Worm (Caenorhabditis elegans) whole organism, L1 larva: ENCODE measurements around the gene nhr-44.
A peak's percentile ranks its signal among the peaks of the same experiment; 100 is the strongest.

Experiments used
- C16A3.4 ChIP-seq: fragments of 150-350 bp; optimal IDR thresholded peaks from 2 replicates; lab custom pipeline; 2014; ENCODE audit warnings: missing biosample characterization, missing genetic modification characterization
- C34B4.2 ChIP-seq: sonication (generic microtip); optimal IDR thresholded peaks from 2 replicates; lab custom pipeline; 2017; ENCODE audit warnings: mild to moderate bottlenecking, missing genetic modification characterization, missing compliant biosample characterization
- F16B12.6 ChIP-seq: fragments of 150-350 bp; optimal IDR thresholded peaks from 2 replicates; lab custom pipeline; 2014; ENCODE audit warnings: missing biosample characterization, missing genetic modification characterization
- alr-1 ChIP-seq: fragments of 200-800 bp; sonication (Bioruptor generic); optimal IDR thresholded peaks from 2 replicates; lab custom pipeline; 2018; ENCODE audit warnings: borderline replicate concordance, mild to moderate bottlenecking, missing genetic modification characterization, missing compliant biosample characterization
- aly-2 ChIP-seq: fragments of 150-350 bp; optimal IDR thresholded peaks from 2 replicates; lab custom pipeline; 2014; ENCODE audit warnings: missing biosample characterization, missing genetic modification characterization
- ceh-82 ChIP-seq, 3 experiments: fragments of 150-350 bp in 1 of 3; sonication (generic microtip) in 2 of 3; optimal IDR thresholded peaks; 2 replicates each; lab custom pipeline; 2014 to 2017; ENCODE audit warnings: missing biosample characterization in 3 of 3, missing genetic modification characterization in 3 of 3
- ces-1 ChIP-seq: fragments of 150-350 bp; optimal IDR thresholded peaks from 2 replicates; lab custom pipeline; 2014; ENCODE audit warnings: missing biosample characterization, missing genetic modification reagents, missing genetic modification characterization
- dpl-1 ChIP-seq, 3 experiments: fragments of 150-350 bp in 2 of 3; sonication (generic microtip) in 1 of 3; optimal IDR thresholded peaks; 2 replicates each; lab custom pipeline; 2014 to 2017; ENCODE audit warnings: missing biosample characterization in 3 of 3, missing genetic modification characterization in 3 of 3, missing genetic modification reagents in 3 of 3
- efl-1 ChIP-seq, 4 experiments: fragments of 150-350 bp; optimal IDR thresholded peaks in 3 of 4; peaks in 1 of 4; 1 replicate in 1 of 4; 2 replicates in 3 of 4; lab custom pipeline; 2014; ENCODE audit warnings: missing biosample characterization in 2 of 4, missing genetic modification characterization in 2 of 4, missing genetic modification reagents in 2 of 4
- egl-13 ChIP-seq: sonication (generic microtip); optimal IDR thresholded peaks from 2 replicates; lab custom pipeline; 2016; ENCODE audit warnings: missing genotype, missing genetic modification reagents, missing genetic modification characterization, missing compliant biosample characterization
- egl-27 ChIP-seq, 2 experiments: fragments of 150-350 bp in 1 of 2; sonication (generic microtip); optimal IDR thresholded peaks; 3 replicates each; lab custom pipeline; 2017 to 2018; ENCODE audit warnings: missing biosample characterization in 2 of 2, missing genetic modification characterization in 2 of 2, missing genetic modification reagents in 2 of 2
- elt-2 ChIP-seq: sonication (generic microtip); optimal IDR thresholded peaks from 2 replicates; lab custom pipeline; 2016; ENCODE audit warnings: missing genetic modification characterization, mild to moderate bottlenecking, inconsistent platforms, missing compliant biosample characterization, missing genetic modification reagents
- elt-3 ChIP-seq, 6 experiments: fragments of 150-350 bp in 1 of 6; sonication (generic microtip); optimal IDR thresholded peaks; 2 replicates each; lab custom pipeline; 2017 to 2018; ENCODE audit warnings: missing biosample characterization in 6 of 6, missing genetic modification characterization in 6 of 6, inconsistent platforms in 1 of 6
- fkh-10 ChIP-seq: sonication (generic microtip); optimal IDR thresholded peaks from 2 replicates; lab custom pipeline; 2017; ENCODE audit warnings: missing biosample characterization, missing genetic modification reagents, missing genetic modification characterization
- fkh-8 ChIP-seq: sonication (generic microtip); optimal IDR thresholded peaks from 2 replicates; lab custom pipeline; 2016; ENCODE audit warnings: mild to moderate bottlenecking, missing genetic modification characterization, missing compliant biosample characterization
- fos-1 ChIP-seq: fragments of 150-350 bp; optimal IDR thresholded peaks from 2 replicates; lab custom pipeline; 2014; ENCODE audit warnings: missing biosample characterization, missing genetic modification characterization
- grh-1 ChIP-seq: fragments of 200-800 bp; sonication (Bioruptor generic); IDR thresholded peaks from 2 replicates; pipeline ENCODE4 v1.3.6; 2022; ENCODE audit warnings: missing genetic modification reagents, missing genetic modification characterization, missing compliant biosample characterization
- hlh-17 ChIP-seq: fragments of 200-800 bp; sonication (Bioruptor generic); optimal IDR thresholded peaks from 2 replicates; lab custom pipeline; 2018; ENCODE audit warnings: missing genetic modification characterization, mild to moderate bottlenecking, missing compliant biosample characterization, moderate library complexity, borderline replicate concordance
- hlh-4 ChIP-seq: sonication (generic microtip); optimal IDR thresholded peaks from 2 replicates; lab custom pipeline; 2016; ENCODE audit warnings: mild to moderate bottlenecking, missing genetic modification characterization, missing compliant biosample characterization
- jun-1 ChIP-seq: fragments of 150-350 bp; optimal IDR thresholded peaks from 2 replicates; lab custom pipeline; 2014; ENCODE audit warnings: missing biosample characterization, missing genetic modification reagents, missing genetic modification characterization
- lin-13 ChIP-seq: fragments of 150-350 bp; optimal IDR thresholded peaks from 2 replicates; lab custom pipeline; 2014; ENCODE audit warnings: missing biosample characterization, missing genetic modification reagents, missing genetic modification characterization
- lin-14 ChIP-seq: fragments of 200-800 bp; sonication (Bioruptor generic); optimal IDR thresholded peaks from 2 replicates; lab custom pipeline; 2018; ENCODE audit warnings: mild to moderate bottlenecking, missing genetic modification characterization, moderate library complexity, missing compliant biosample characterization
- lin-15B ChIP-seq: fragments of 150-350 bp; sonication (generic microtip); optimal IDR thresholded peaks from 3 replicates; lab custom pipeline; 2014; ENCODE audit warnings: missing biosample characterization, missing genetic modification characterization
- lin-35 ChIP-seq, 2 experiments: fragments of 150-350 bp; optimal IDR thresholded peaks; 2 replicates each; lab custom pipeline; 2014; ENCODE audit warnings: missing biosample characterization in 2 of 2, missing genetic modification characterization in 2 of 2, missing genetic modification reagents in 2 of 2
- lsy-2 ChIP-seq, 2 experiments: fragments of 150-350 bp; optimal IDR thresholded peaks; 2 replicates each; lab custom pipeline; 2014; ENCODE audit warnings: missing biosample characterization in 2 of 2, missing genetic modification characterization in 2 of 2
- mab-9 ChIP-seq: fragments of 200-800 bp; sonication (Bioruptor generic); IDR thresholded peaks from 2 replicates; pipeline ENCODE4 v1.3.6; 2022; ENCODE audit warnings: missing genetic modification reagents, missing genetic modification characterization, missing compliant biosample characterization
- mdl-1 ChIP-seq, 2 experiments: fragments of 150-350 bp; optimal IDR thresholded peaks; 2 replicates each; lab custom pipeline; 2014 to 2017; ENCODE audit warnings: missing biosample characterization in 2 of 2, missing genetic modification characterization in 2 of 2, inconsistent platforms in 1 of 2
- mef-2 ChIP-seq: fragments of 150-350 bp; optimal IDR thresholded peaks from 2 replicates; lab custom pipeline; 2014; ENCODE audit warnings: missing biosample characterization, missing genetic modification characterization
- mep-1 ChIP-seq: fragments of 150-350 bp; optimal IDR thresholded peaks from 2 replicates; lab custom pipeline; 2014; ENCODE audit warnings: missing biosample characterization, missing genetic modification characterization
- nhr-11 ChIP-seq: fragments of 150-350 bp; optimal IDR thresholded peaks from 2 replicates; lab custom pipeline; 2014; ENCODE audit warnings: missing biosample characterization, missing genetic modification characterization
- nhr-19 ChIP-seq: fragments of 200-800 bp; sonication (Bioruptor generic); conservative IDR thresholded peaks from 2 replicates; pipeline ENCODE4 v1.3.6; 2022; ENCODE audit warnings: missing genetic modification characterization, missing compliant biosample characterization
- nhr-237 ChIP-seq: fragments of 150-350 bp; optimal IDR thresholded peaks from 2 replicates; lab custom pipeline; 2014; ENCODE audit warnings: missing biosample characterization, missing genetic modification characterization
- nhr-47 ChIP-seq: sonication (generic microtip); optimal IDR thresholded peaks from 2 replicates; lab custom pipeline; 2016; ENCODE audit warnings: mild to moderate bottlenecking, missing genetic modification characterization, moderate library complexity, missing compliant biosample characterization
- nhr-76 ChIP-seq: sonication (generic microtip); optimal IDR thresholded peaks from 2 replicates; lab custom pipeline; 2017; ENCODE audit warnings: missing biosample characterization, missing genetic modification characterization
- nhr-84 ChIP-seq: sonication (generic microtip); optimal IDR thresholded peaks from 2 replicates; lab custom pipeline; 2017; ENCODE audit warnings: missing biosample characterization, missing genetic modification characterization
- nhr-85 ChIP-seq: sonication (generic microtip); peaks from one replicate; lab custom pipeline; 2016; ENCODE audit warnings: missing genetic modification characterization, inconsistent platforms, missing compliant biosample characterization
- pqm-1 ChIP-seq: sonication (generic microtip); optimal IDR thresholded peaks from 3 replicates; lab custom pipeline; 2017; ENCODE audit warnings: missing biosample characterization, missing genetic modification characterization
- snpc-4 ChIP-seq: fragments of 150-350 bp; optimal IDR thresholded peaks from 2 replicates; lab custom pipeline; 2014; ENCODE audit warnings: missing biosample characterization, missing genetic modification characterization
- snu-23 ChIP-seq: sonication (generic microtip); optimal IDR thresholded peaks from 2 replicates; lab custom pipeline; 2016; ENCODE audit warnings: missing genetic modification characterization, missing compliant biosample characterization
- sptf-1 ChIP-seq: fragments of 150-350 bp; optimal IDR thresholded peaks from 2 replicates; lab custom pipeline; 2014; ENCODE audit warnings: missing biosample characterization, missing genetic modification characterization
- sup-37 ChIP-seq: fragments of 200-800 bp; sonication (Bioruptor generic); optimal IDR thresholded peaks from 2 replicates; lab custom pipeline; 2018; ENCODE audit warnings: mild to moderate bottlenecking, missing genetic modification characterization, missing compliant biosample characterization
- swsn-7 ChIP-seq: sonication (generic microtip); optimal IDR thresholded peaks from 2 replicates; lab custom pipeline; 2016; ENCODE audit warnings: missing genetic modification characterization, missing compliant biosample characterization
- tbx-2 ChIP-seq: sonication (generic microtip); optimal IDR thresholded peaks from 2 replicates; lab custom pipeline; 2016; ENCODE audit warnings: missing genetic modification characterization, missing compliant biosample characterization
- tlp-1 ChIP-seq: fragments of 150-350 bp; optimal IDR thresholded peaks from 2 replicates; lab custom pipeline; 2014; ENCODE audit warnings: missing biosample characterization, missing genetic modification characterization
- unc-30 ChIP-seq: sonication (generic microtip); optimal IDR thresholded peaks from 2 replicates; lab custom pipeline; 2017; ENCODE audit warnings: missing biosample characterization, missing genetic modification characterization
- unc-98 ChIP-seq: fragments of 200-800 bp; sonication (Bioruptor generic); IDR thresholded peaks from 2 replicates; pipeline ENCODE4 v1.3.6; 2022; ENCODE audit warnings: missing genetic modification characterization, missing compliant biosample characterization
- vab-15 ChIP-seq: sonication (generic microtip); optimal IDR thresholded peaks from 2 replicates; lab custom pipeline; 2017; ENCODE audit warnings: missing genotype, mild to moderate bottlenecking, missing genetic modification characterization, missing compliant biosample characterization
- xbp-1 ChIP-seq: sonication (generic microtip); optimal IDR thresholded peaks from 2 replicates; lab custom pipeline; 2016; ENCODE audit warnings: missing genetic modification characterization, missing compliant biosample characterization
- zag-1 ChIP-seq: fragments of 150-350 bp; optimal IDR thresholded peaks from 2 replicates; lab custom pipeline; 2014; ENCODE audit warnings: missing biosample characterization, missing genetic modification characterization
- zip-4 ChIP-seq: fragments of 200-800 bp; sonication (Bioruptor generic); optimal IDR thresholded peaks from 2 replicates; lab custom pipeline; 2018; ENCODE audit warnings: mild to moderate bottlenecking, missing genetic modification characterization, moderate library complexity, missing compliant biosample characterization
- ztf-11 ChIP-seq, 2 experiments: sonication (generic microtip); optimal IDR thresholded peaks; 2 replicates each; lab custom pipeline; 2016 to 2017; ENCODE audit warnings: missing genetic modification characterization in 2 of 2, missing biosample characterization in 1 of 2, missing compliant biosample characterization in 1 of 2
- ztf-4 ChIP-seq: fragments of 150-350 bp; optimal IDR thresholded peaks from 2 replicates; lab custom pipeline; 2014; ENCODE audit warnings: missing biosample characterization, missing genetic modification characterization

Gene nhr-44

DNA sequence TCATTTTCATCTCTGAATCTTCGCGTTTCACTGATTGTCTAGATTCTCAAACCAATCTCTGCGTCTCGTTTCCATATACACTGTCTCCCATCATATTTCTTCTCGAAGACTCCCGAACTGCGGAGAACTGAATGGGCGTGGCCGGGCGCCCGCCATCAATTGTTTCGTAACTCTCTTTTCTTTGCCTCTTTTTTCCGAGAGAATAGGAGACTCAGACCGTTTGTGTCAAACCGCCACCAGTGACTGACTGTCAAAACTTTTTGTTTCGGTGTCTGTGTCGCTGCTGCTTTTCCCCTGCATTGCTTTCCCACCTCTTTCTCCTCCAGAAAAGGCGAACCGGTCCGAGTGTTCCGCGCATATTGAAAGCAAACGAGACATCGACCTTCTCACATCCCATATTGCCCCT, 27.7 kb downstream of the nhr-44 start, which contains the start of gene unc-23:
Gene unc-23, plus strand, starts transcription at position 176 of the 406 bp plus-strand sequence.
- TF ChIP-seq lin-35 (GFP tag; optimal IDR thresholded peaks at IDR 0.05; lab: Kevin White, UChicago) (peak; percentile 52 to 73), egl-27 (tag; optimal IDR thresholded peaks at IDR 0.05; lab: Kevin White, UChicago) (peak in 1 of 2 experiments; percentile 8), ztf-11 (tag; optimal IDR thresholded peaks at IDR 0.05; lab: Kevin White, UChicago) (no peak), zag-1 (tag; lab: Kevin White, UChicago) (no peak), nhr-47 (peak; percentile 76), ceh-82 (tag; optimal IDR thresholded peaks at IDR 0.05; lab: Kevin White, UChicago) (peak; percentile 66 to 77 (median 77)), elt-2 (peak; percentile 63), snu-23 (GFP tag; lab: Kevin White, UChicago) (peak; percentile 97), mdl-1 (tag; optimal IDR thresholded peaks at IDR 0.05; lab: Kevin White, UChicago) (peak in 1 of 2 experiments; percentile 83), C34B4.2 (tag; lab: Kevin White, UChicago) (no peak), unc-98 (GFP tag; lab: Robert Waterston, UW) (no peak), vab-15 (no peak), lsy-2 (tag; optimal IDR thresholded peaks at IDR 0.05; lab: Kevin White, UChicago) (peak; percentile 58 to 79), fkh-8 (tag; lab: Kevin White, UChicago) (no peak), hlh-17 (GFP tag; lab: Kevin White, UChicago) (no peak), efl-1 (optimal IDR thresholded peaks at IDR 0.05; lab: Kevin White, UChicago) (peak; percentile 48 to 60), efl-1 (GFP tag; optimal IDR thresholded peaks at IDR 0.05 in 1 of 2; lab: Kevin White, UChicago) (peak; percentile 45 to 94), sup-37 (GFP tag; lab: Kevin White, UChicago) (peak; percentile 61), hlh-4 (tag; lab: Kevin White, UChicago) (no peak), lin-15B (tag; lab: Kevin White, UChicago) (no peak), ces-1 (no peak), ztf-4 (tag; lab: Kevin White, UChicago) (peak; percentile 74), nhr-19 (peak; percentile 90), dpl-1 (GFP tag; optimal IDR thresholded peaks at IDR 0.05; lab: Kevin White, UChicago) (peak; percentile 44 to 52 (median 49)), nhr-85 (tag; lab: Kevin White, UChicago) (peak; percentile 97), aly-2 (tag; lab: Kevin White, UChicago) (no peak), tbx-2 (peak; percentile 84), elt-3 (tag; optimal IDR thresholded peaks at IDR 0.05; lab: Kevin White, UChicago) (peak in 5 of 6 experiments; percentile 81 to 95 (median 90)), tlp-1 (tag; lab: Kevin White, UChicago) (no peak), snpc-4 (peak; percentile 60), pqm-1 (no peak), alr-1 (tag; lab: Kevin White, UChicago) (no peak), mef-2 (tag; lab: Kevin White, UChicago) (no peak), sptf-1 (tag; lab: Kevin White, UChicago) (no peak), C16A3.4 (peak; percentile 73), xbp-1 (tag; lab: Kevin White, UChicago) (peak; percentile 63), F16B12.6 (no peak), jun-1 (tag; lab: Kevin White, UChicago) (peak; percentile 54), nhr-237 (peak; percentile 75), egl-13 (tag; lab: Kevin White, UChicago) (no peak), lin-13 (GFP tag; lab: Kevin White, UChicago) (peak; percentile 76), nhr-11 (peak; percentile 41), fos-1 (peak; percentile 75), nhr-76 (tag; lab: Kevin White, UChicago) (no peak), zip-4 (GFP tag; lab: Kevin White, UChicago) (peak; percentile 75), grh-1 (GFP tag; lab: Robert Waterston, UW) (peak; percentile 71), unc-30 (no peak), mep-1 (tag; lab: Kevin White, UChicago) (peak; percentile 90), mab-9 (GFP tag; lab: Robert Waterston, UW) (peak; percentile 59; the same call in 1 of the 2 replicates), nhr-84 (no peak), swsn-7 (tag; lab: Kevin White, UChicago) (peak; percentile 90), fkh-10 (no peak), lin-14 (GFP tag; lab: Kevin White, UChicago) (peak; percentile 94)
